Fruit fly (Drosophila melanogaster): Measurements from ENCODE around the gene CG32638.

Gene CG32638

dm6 chrX:13159481-13159880, 30.9 kb upstream of the CG32638 start, which contains the start of the genes Bap60 and CG12096 (continued):
- TF ChIP-seq wor (GFP tag; IDR thresholded peaks at IDR 0.05) (no peak), Myb (GFP tag; optimal IDR thresholded peaks at IDR 0.05) (peak; percentile 93), nerfin-2 (GFP tag; IDR thresholded peaks at IDR 0.05; ENCODE audit: partially characterized antibody) (peak; percentile 84), CG6813 (GFP tag; optimal IDR thresholded peaks at IDR 0.05) (no peak), Mad (GFP tag; optimal IDR thresholded peaks at IDR 0.05) (peak; percentile 51), schlank (tag; optimal IDR thresholded peaks at IDR 0.05) (peak; percentile 41), CG31365 (tag; optimal IDR thresholded peaks at IDR 0.05) (peak; percentile 13), sug (tag; optimal IDR thresholded peaks at IDR 0.05) (peak; percentile 86), ssp (GFP tag; IDR thresholded peaks at IDR 0.05) (peak; percentile 63), fu2 (GFP tag; optimal IDR thresholded peaks at IDR 0.05) (peak; percentile 88), H15 (GFP tag; IDR thresholded peaks at IDR 0.05) (no peak), Ptx1 (GFP tag; IDR thresholded peaks at IDR 0.05) (peak; percentile 76), tin (GFP tag; optimal IDR thresholded peaks at IDR 0.05) (peak; percentile 64), usp (GFP tag; optimal IDR thresholded peaks at IDR 0.05) (no peak), phol (tag; optimal IDR thresholded peaks at IDR 0.05) (peak; percentile 99), CG8281 (tag; optimal IDR thresholded peaks at IDR 0.05) (peak; percentile 39), Max (GFP tag; optimal IDR thresholded peaks at IDR 0.05) (peak; percentile 63), Nf-YC (tag; optimal IDR thresholded peaks at IDR 0.05) (peak; percentile 76), tap (tag; optimal IDR thresholded peaks at IDR 0.05) (no peak), Sin3A (optimal IDR thresholded peaks at IDR 0.05) (peak; percentile 99), Pdp1 (GFP tag; optimal IDR thresholded peaks at IDR 0.05) (peak in 1 of 2 experiments; percentile 82), nau (GFP tag; optimal IDR thresholded peaks at IDR 0.05) (no peak), kah (GFP tag; optimal IDR thresholded peaks at IDR 0.05) (no peak), CG1233 (GFP tag; optimal IDR thresholded peaks at IDR 0.05) (peak; percentile 62), Oli (tag; optimal IDR thresholded peaks at IDR 0.05) (peak; percentile 65), CG14860 (GFP tag; IDR thresholded peaks at IDR 0.05; ENCODE audit: partially characterized antibody) (peak; percentile 94), crp (GFP tag; optimal IDR thresholded peaks at IDR 0.05) (peak in 1 of 2 experiments; percentile 45), caup (GFP tag; optimal IDR thresholded peaks at IDR 0.05; ENCODE audit: severe bottlenecking) (peak; percentile 56), CG2889 (GFP tag; IDR thresholded peaks at IDR 0.05) (0 out of 3 replicates have a peak, but pooled peaks have one; percentile 46), Dip3 (GFP tag; optimal IDR thresholded peaks at IDR 0.05) (peak; percentile 80), grau (tag; optimal IDR thresholded peaks at IDR 0.05) (peak; percentile 82), zfh2 (GFP tag; optimal IDR thresholded peaks at IDR 0.05) (peak; percentile 88), ranshi (GFP tag; IDR thresholded peaks at IDR 0.05) (peak; percentile 50; the same call in 1 of the 2 replicates), corto (GFP tag; optimal IDR thresholded peaks at IDR 0.05) (no peak), CG13296 (GFP tag; optimal IDR thresholded peaks at IDR 0.05) (peak; percentile 64), gfzf (GFP tag; optimal IDR thresholded peaks at IDR 0.05) (peak; percentile 43), row (GFP tag; IDR thresholded peaks at IDR 0.05) (peak; percentile 93), CG18011 (GFP tag; optimal IDR thresholded peaks at IDR 0.05) (peak; percentile 68), zen2 (GFP tag; IDR thresholded peaks at IDR 0.05; ENCODE audit: partially characterized antibody) (0 out of 3 replicates have a peak, but pooled peaks have one; percentile 59), jumu (GFP tag; optimal IDR thresholded peaks at IDR 0.05) (peak; percentile 85), CG13424 (tag; optimal IDR thresholded peaks at IDR 0.05) (peak; percentile 83), Aef1 (GFP tag; IDR thresholded peaks at IDR 0.05) (peak; percentile 66), CG31441 (GFP tag; IDR thresholded peaks at IDR 0.05) (no peak; the same call in 1 of the 2 replicates), CrebB (tag; optimal IDR thresholded peaks at IDR 0.05) (peak; percentile 41), CG4404 (GFP tag; IDR thresholded peaks at IDR 0.05) (peak; percentile 67), eve (GFP tag; optimal IDR thresholded peaks at IDR 0.05) (no peak), CG34224 (GFP tag; IDR thresholded peaks at IDR 0.05; ENCODE audit: partially characterized antibody) (peak; percentile 89), CG14710 (tag; optimal IDR thresholded peaks at IDR 0.05) (peak; percentile 88), CG33213 (GFP tag; optimal IDR thresholded peaks at IDR 0.05) (peak; percentile 69), gce (GFP tag; IDR thresholded peaks at IDR 0.05) (no peak)
